Worm (Caenorhabditis elegans): Measurements from ENCODE around the gene wbp-2.

The wbp-2 gene

DNA sequence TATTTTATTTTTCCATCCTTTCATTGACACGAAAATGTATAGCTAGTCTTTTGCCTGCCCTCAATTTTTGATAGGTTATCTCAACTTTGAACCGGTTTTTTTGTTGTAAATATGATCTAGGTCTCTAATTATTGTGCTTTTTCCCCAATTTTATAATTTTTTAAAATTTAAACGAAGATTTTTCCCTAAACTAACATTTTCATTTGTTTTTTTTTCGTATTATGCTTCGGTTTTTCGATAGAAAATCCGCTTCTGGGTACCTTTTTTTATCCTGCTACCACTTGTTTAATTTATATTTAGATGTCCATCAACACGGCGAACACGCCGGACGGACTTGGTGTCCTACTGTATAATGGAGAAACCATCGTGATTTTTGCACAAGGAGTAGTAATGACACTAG, at the start of gene wbp-2:
Gene wbp-2 (plus strand): TSS at position 301 of the 400 bp plus-strand sequence.
- no peak for TF ChIP-seq alr-1 (tag; optimal IDR thresholded peaks at IDR 0.05; ENCODE audit: borderline replicate concordance)
- no peak for TF ChIP-seq xbp-1 (tag; optimal IDR thresholded peaks at IDR 0.05)

DNA sequence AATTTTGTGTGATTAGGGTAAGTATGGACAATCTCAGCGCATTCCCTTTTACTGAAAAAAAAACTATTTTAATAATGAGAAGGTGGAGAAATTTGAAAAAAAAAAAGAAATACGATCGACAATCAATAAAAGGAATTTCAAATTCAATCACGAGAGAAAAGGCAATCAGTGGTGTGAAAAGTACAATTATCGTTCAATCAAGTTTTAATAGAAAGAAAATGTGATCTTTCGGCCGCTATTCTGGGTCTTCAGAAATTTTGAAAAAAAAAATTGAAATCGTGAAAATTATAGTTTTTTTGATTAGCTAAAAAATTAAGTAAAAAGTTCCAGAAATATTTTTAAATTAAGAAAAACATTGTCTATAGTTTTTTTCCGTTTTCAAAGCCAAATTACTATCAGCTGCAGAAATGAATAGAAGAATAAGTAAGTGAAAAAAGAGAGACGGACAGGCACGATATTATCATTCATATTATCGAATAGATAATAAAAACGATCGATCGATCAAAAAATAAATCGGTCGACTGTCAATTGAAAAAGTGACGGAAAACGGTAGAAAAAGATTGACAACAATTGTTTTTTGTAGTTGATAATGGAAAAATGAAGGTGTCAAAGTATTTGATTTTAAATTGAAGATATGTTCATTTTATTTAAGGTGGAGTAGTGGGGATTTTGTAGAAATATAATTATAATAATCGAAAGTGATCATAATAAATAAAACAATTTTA, 49.4 kb upstream of the wbp-2 start, which contains the start of gene gldi-3:
Gene gldi-3 (minus strand): TSS at position 51 of the 725 bp plus-strand sequence.
- TF ChIP-seq blmp-1 (tag; optimal IDR thresholded peaks at IDR 0.05) = peak; percentile 6
- TF ChIP-seq nhr-84 (tag; optimal IDR thresholded peaks at IDR 0.05) = no peak
- TF ChIP-seq nhr-11 (tag; optimal IDR thresholded peaks at IDR 0.05) = no peak
- TF ChIP-seq lin-35 (GFP tag; optimal IDR thresholded peaks at IDR 0.05) = peak in 1 of 2 experiments; percentile 12
- TF ChIP-seq efl-1 (optimal IDR thresholded peaks at IDR 0.05) = no peak
- peak in 1 of 2 experiments; percentile 46 for TF ChIP-seq efl-1 (GFP tag; optimal IDR thresholded peaks at IDR 0.05 in 1 of 2)
- TF ChIP-seq nhr-20 (tag; optimal IDR thresholded peaks at IDR 0.05) = peak; percentile 14
- peak in 1 of 6 experiments; percentile 35 for TF ChIP-seq elt-3 (tag; optimal IDR thresholded peaks at IDR 0.05)
- no peak for TF ChIP-seq grh-1 (GFP tag; IDR thresholded peaks at IDR 0.05)

DNA sequence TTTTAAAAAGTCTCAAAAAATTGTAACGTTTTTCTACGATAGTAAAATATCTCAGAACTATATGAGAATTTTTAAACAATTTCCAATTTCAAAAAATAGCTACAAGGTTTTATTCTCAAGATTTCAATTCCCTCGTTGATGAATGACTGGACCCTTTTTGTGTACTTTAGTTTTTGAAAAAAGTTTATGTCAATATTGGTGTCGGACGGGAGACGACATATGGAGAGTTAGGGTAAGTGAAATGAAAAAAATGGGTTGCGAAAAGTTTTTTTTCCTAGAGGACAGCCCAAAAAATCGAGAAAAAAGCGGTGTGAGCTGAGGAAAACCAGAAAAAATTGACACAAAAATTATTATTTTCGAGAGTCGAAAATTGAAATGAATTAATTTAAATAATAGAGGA, 48.7 kb upstream of the wbp-2 start:
- TF ChIP-seq sup-37 (GFP tag; optimal IDR thresholded peaks at IDR 0.05) (no peak), fos-1 (tag; optimal IDR thresholded peaks at IDR 0.05) (no peak), nhr-85 (tag) (no peak), dsc-1 (tag; optimal IDR thresholded peaks at IDR 0.05) (no peak), efl-1 (optimal IDR thresholded peaks at IDR 0.05) (no peak), efl-1 (GFP tag; optimal IDR thresholded peaks at IDR 0.05 in 1 of 2) (peak in 1 of 2 experiments; percentile 46), grh-1 (GFP tag; IDR thresholded peaks at IDR 0.05) (no peak)

DNA sequence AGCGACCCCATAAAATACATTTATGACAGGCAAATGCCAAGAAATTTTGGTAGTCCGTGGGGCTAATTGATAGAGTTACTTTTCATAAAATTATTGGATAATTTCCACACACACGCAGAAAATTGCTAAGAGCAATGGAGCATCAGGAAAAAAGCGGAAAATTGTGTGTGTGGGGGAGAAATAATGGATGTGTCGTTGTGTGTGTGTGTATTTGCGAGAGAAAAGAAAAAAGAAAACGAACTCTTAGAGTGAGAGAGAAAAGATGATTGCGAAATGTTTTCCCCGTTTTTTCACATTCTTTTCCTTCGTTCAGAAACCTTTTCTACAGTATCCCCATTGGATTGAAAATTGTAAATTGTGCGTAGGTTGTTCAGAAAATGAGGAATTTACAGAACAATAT, 48.0 kb upstream of the wbp-2 start:
- TF ChIP-seq lin-15B (tag; optimal IDR thresholded peaks at IDR 0.05) (no peak), nhr-11 (tag; optimal IDR thresholded peaks at IDR 0.05) (no peak), C16A3.4 (tag; optimal IDR thresholded peaks at IDR 0.05) (no peak), ets-5 (GFP tag; IDR thresholded peaks at IDR 0.05) (no peak), unc-86 (tag; optimal IDR thresholded peaks at IDR 0.05) (no peak), lin-13 (GFP tag; optimal IDR thresholded peaks at IDR 0.05) (no peak), dpl-1 (GFP tag; optimal IDR thresholded peaks at IDR 0.05) (peak in 1 of 3 experiments; percentile 3), elt-3 (tag; optimal IDR thresholded peaks at IDR 0.05) (peak in 1 of 6 experiments; percentile 23), nhr-71 (tag; optimal IDR thresholded peaks at IDR 0.05) (no peak), fkh-8 (tag; optimal IDR thresholded peaks at IDR 0.05) (no peak), ceh-8 (GFP tag; optimal IDR thresholded peaks at IDR 0.05) (no peak), unc-98 (GFP tag; IDR thresholded peaks at IDR 0.05) (no peak), hpl-2 (GFP tag; optimal IDR thresholded peaks at IDR 0.05) (no peak), dsc-1 (tag; optimal IDR thresholded peaks at IDR 0.05) (no peak), lin-14 (GFP tag; optimal IDR thresholded peaks at IDR 0.05) (peak; percentile 92), nhr-85 (tag) (peak; percentile 50), lir-3 (tag; optimal IDR thresholded peaks at IDR 0.05; ENCODE audit: poor library complexity) (no peak), pag-3 (tag; optimal IDR thresholded peaks at IDR 0.05; ENCODE audit: borderline replicate concordance, insufficient read depth) (no peak), blmp-1 (tag; optimal IDR thresholded peaks at IDR 0.05) (peak; percentile 75), swsn-7 (tag; optimal IDR thresholded peaks at IDR 0.05) (peak; percentile 27), efl-3 (GFP tag; optimal IDR thresholded peaks at IDR 0.05) (no peak), ceh-82 (tag; optimal IDR thresholded peaks at IDR 0.05) (peak in 2 of 3 experiments; percentile 10 to 61), vab-15 (tag; optimal IDR thresholded peaks at IDR 0.05) (no peak), hlh-4 (tag; optimal IDR thresholded peaks at IDR 0.05) (no peak), rnt-1 (tag; optimal IDR thresholded peaks at IDR 0.05) (peak; percentile 36), hlh-17 (GFP tag; optimal IDR thresholded peaks at IDR 0.05; ENCODE audit: borderline replicate concordance) (no peak), nhr-19 (GFP tag; conservative IDR thresholded peaks at IDR 0.05) (peak; percentile 25), fos-1 (tag; optimal IDR thresholded peaks at IDR 0.05) (no peak), nhr-77 (tag; optimal IDR thresholded peaks at IDR 0.05) (peak; percentile 40), mdl-1 (tag; optimal IDR thresholded peaks at IDR 0.05) (no peak), mep-1 (tag; optimal IDR thresholded peaks at IDR 0.05) (peak; percentile 57), nhr-76 (tag; optimal IDR thresholded peaks at IDR 0.05) (no peak), sox-4 (tag; optimal IDR thresholded peaks at IDR 0.05) (no peak), lin-39 (tag; optimal IDR thresholded peaks at IDR 0.05) (no peak), lin-35 (GFP tag; optimal IDR thresholded peaks at IDR 0.05) (no peak), aly-2 (tag; optimal IDR thresholded peaks at IDR 0.05) (no peak)
